Worm (Caenorhabditis elegans) whole organism, young adult: ENCODE results near the gene F59G1.8.

ENCODE experiments used
- B0336.3 ChIP-seq: fragments of 200-800 bp; sonication (Bioruptor generic); IDR thresholded peaks from 2 replicates; pipeline ENCODE4 v1.3.6; 2022; ENCODE audit warnings: missing genetic modification characterization, missing compliant biosample characterization
- C17E4.6 ChIP-seq: fragments of 200-800 bp; sonication (Bioruptor generic); IDR thresholded peaks from 2 replicates; pipeline ENCODE4 v1.3.6; 2022; ENCODE audit warnings: missing genetic modification reagents, missing genetic modification characterization, missing compliant biosample characterization
- F10E7.11 ChIP-seq: sonication (generic microtip); optimal IDR thresholded peaks from 2 replicates; lab custom pipeline; 2017; ENCODE audit warnings: mild to moderate bottlenecking, missing genetic modification characterization, moderate library complexity, missing compliant biosample characterization
- F22D6.2 ChIP-seq: sonication (generic microtip); optimal IDR thresholded peaks from 2 replicates; lab custom pipeline; 2016; ENCODE audit warnings: mild to moderate bottlenecking, missing genetic modification characterization, missing compliant biosample characterization
- F33H1.4 ChIP-seq: fragments of 200-800 bp; sonication (Bioruptor generic); IDR thresholded peaks from 2 replicates; pipeline ENCODE4 v1.3.6; 2022; ENCODE audit warnings: missing genetic modification reagents, missing genetic modification characterization, missing compliant biosample characterization
- F49E8.2 ChIP-seq: sonication (generic microtip); optimal IDR thresholded peaks from 3 replicates; lab custom pipeline; 2017; ENCODE audit warnings: missing genetic modification characterization, mild to moderate bottlenecking, missing compliant biosample characterization, antibody characterized with exemption, moderate library complexity; ENCODE audit not compliant: insufficient read depth
- F57A8.1 ChIP-seq: fragments of 200-800 bp; sonication (Bioruptor generic); optimal IDR thresholded peaks from 2 replicates; lab custom pipeline; 2018; ENCODE audit warnings: mild to moderate bottlenecking, missing genetic modification characterization, moderate library complexity, missing compliant biosample characterization
- K12H6.12 ChIP-seq: fragments of 200-800 bp; sonication (Bioruptor generic); optimal IDR thresholded peaks from 2 replicates; lab custom pipeline; 2018; ENCODE audit warnings: mild to moderate bottlenecking, missing genetic modification characterization, missing compliant biosample characterization
- T07F8.4 ChIP-seq: sonication (generic microtip); optimal IDR thresholded peaks from 2 replicates; lab custom pipeline; 2016; ENCODE audit warnings: mild to moderate bottlenecking, missing genetic modification characterization, moderate library complexity, missing compliant biosample characterization
- Y53G8AR.9 ChIP-seq: fragments of 200-800 bp; sonication (Bioruptor generic); conservative IDR thresholded peaks from 2 replicates; pipeline ENCODE4 v1.3.6; 2022; ENCODE audit warnings: missing genetic modification reagents, missing genetic modification characterization, missing compliant biosample characterization
- cebp-1 ChIP-seq, 2 experiments: fragments of 200-800 bp in 1 of 2; sonication (Bioruptor generic) in 1 of 2; sonication (generic microtip) in 1 of 2; IDR thresholded peaks in 1 of 2; optimal IDR thresholded peaks in 1 of 2; 2 replicates each; pipeline versions ENCODE4 v1.3.6 to Lab custom; 2017 to 2022; ENCODE audit warnings: missing compliant biosample characterization in 2 of 2, missing genetic modification characterization in 2 of 2, mild to moderate bottlenecking in 1 of 2, missing genetic modification reagents in 1 of 2, moderate library complexity in 1 of 2
- ceh-27 ChIP-seq: fragments of 200-800 bp; sonication (Bioruptor generic); optimal IDR thresholded peaks from 2 replicates; lab custom pipeline; 2018; ENCODE audit warnings: mild to moderate bottlenecking, missing genetic modification characterization, moderate library complexity, missing compliant biosample characterization
- chd-7 ChIP-seq: sonication (generic microtip); optimal IDR thresholded peaks from 2 replicates; lab custom pipeline; 2016; ENCODE audit warnings: mild to moderate bottlenecking, missing genetic modification characterization, moderate library complexity, missing compliant biosample characterization
- dox-1 ChIP-seq: fragments of 200-800 bp; sonication (Bioruptor generic); IDR thresholded peaks from 2 replicates; pipeline ENCODE4 v1.3.6; 2022; ENCODE audit warnings: missing genetic modification reagents, missing genetic modification characterization, missing compliant biosample characterization
- egrh-3 ChIP-seq: fragments of 200-800 bp; sonication (Bioruptor generic); IDR thresholded peaks from 2 replicates; pipeline ENCODE4 v1.3.6; 2022; ENCODE audit warnings: missing genetic modification reagents, missing genetic modification characterization, missing compliant biosample characterization
- hlh-12 ChIP-seq: sonication (generic microtip); optimal IDR thresholded peaks from 2 replicates; lab custom pipeline; 2016; ENCODE audit warnings: missing genetic modification characterization, missing compliant biosample characterization
- hlh-26 ChIP-seq: fragments of 200-800 bp; sonication (Bioruptor generic); conservative IDR thresholded peaks from 2 replicates; pipeline ENCODE4 v1.3.6; 2022; ENCODE audit warnings: missing genetic modification reagents, missing genetic modification characterization, missing compliant biosample characterization
- hsf-1 ChIP-seq: fragments of 200-800 bp; sonication (Bioruptor generic); IDR thresholded peaks from 2 replicates; pipeline ENCODE4 v1.3.6; 2022; ENCODE audit warnings: missing genetic modification reagents, missing genetic modification characterization, missing compliant biosample characterization
- lag-1 ChIP-seq: fragments of 200-800 bp; sonication (Bioruptor generic); IDR thresholded peaks from 2 replicates; pipeline ENCODE4 v1.3.6; 2022; ENCODE audit warnings: missing genetic modification reagents, missing genetic modification characterization, missing compliant biosample characterization
- lin-26 ChIP-seq: fragments of 200-800 bp; sonication (Bioruptor generic); IDR thresholded peaks from 2 replicates; pipeline ENCODE4 v1.3.6; 2022; ENCODE audit warnings: missing genetic modification reagents, missing genetic modification characterization, missing compliant biosample characterization
- lin-40 ChIP-seq: sonication (generic microtip); optimal IDR thresholded peaks from 2 replicates; lab custom pipeline; 2016; ENCODE audit warnings: missing genetic modification characterization, mild to moderate bottlenecking, missing compliant biosample characterization, missing genotype, missing genetic modification reagents
- madf-10 ChIP-seq: sonication (generic microtip); optimal IDR thresholded peaks from 2 replicates; lab custom pipeline; 2016; ENCODE audit warnings: mild to moderate bottlenecking, missing genetic modification characterization, missing compliant biosample characterization
- madf-3 ChIP-seq: fragments of 200-800 bp; sonication (Bioruptor generic); IDR thresholded peaks from 2 replicates; pipeline ENCODE4 v1.3.6; 2022; ENCODE audit warnings: missing genetic modification reagents, missing genetic modification characterization, missing compliant biosample characterization
- madf-6 ChIP-seq: fragments of 200-800 bp; sonication (Bioruptor generic); IDR thresholded peaks from 2 replicates; pipeline ENCODE4 v1.3.6; 2022; ENCODE audit warnings: missing genetic modification reagents, missing genetic modification characterization, missing compliant biosample characterization
- mel-28 ChIP-seq: sonication (generic microtip); optimal IDR thresholded peaks from 2 replicates; lab custom pipeline; 2016; ENCODE audit warnings: borderline replicate concordance, mild to moderate bottlenecking, missing genetic modification characterization, missing compliant biosample characterization
- mes-4 ChIP-seq: sonication (generic microtip); optimal IDR thresholded peaks from 2 replicates; lab custom pipeline; 2016; ENCODE audit warnings: missing genotype, missing genetic modification characterization, missing compliant biosample characterization
- nfyb-1 ChIP-seq: fragments of 200-800 bp; sonication (Bioruptor generic); IDR thresholded peaks from 2 replicates; pipeline ENCODE4 v1.3.6; 2022; ENCODE audit warnings: missing genetic modification reagents, missing genetic modification characterization, missing compliant biosample characterization
- nhr-120 ChIP-seq: fragments of 200-800 bp; sonication (Bioruptor generic); IDR thresholded peaks from 2 replicates; pipeline ENCODE4 v1.3.6; 2022; ENCODE audit warnings: missing genetic modification characterization, missing compliant biosample characterization
- nhr-90 ChIP-seq: sonication (generic microtip); optimal IDR thresholded peaks from 2 replicates; lab custom pipeline; 2016; ENCODE audit warnings: missing genotype, mild to moderate bottlenecking, missing genetic modification characterization, missing compliant biosample characterization
- rec-8 ChIP-seq, 2 experiments: sonication (generic microtip); optimal IDR thresholded peaks; 2 replicates each; lab custom pipeline; 2016; ENCODE audit warnings: mild to moderate bottlenecking in 2 of 2, missing genetic modification characterization in 2 of 2, missing genetic modification reagents in 2 of 2, missing genotype in 2 of 2, missing biosample characterization in 1 of 2, missing compliant biosample characterization in 1 of 2, moderate library complexity in 1 of 2
- repo-1 ChIP-seq: sonication (generic microtip); optimal IDR thresholded peaks from 2 replicates; lab custom pipeline; 2017; ENCODE audit warnings: mild to moderate bottlenecking, missing genetic modification characterization, missing compliant biosample characterization
- rpc-1 ChIP-seq, 2 experiments: fragments of 150-350 bp in 1 of 2; sonication (generic microtip) in 1 of 2; optimal IDR thresholded peaks; 2 replicates each; lab custom pipeline; 2014 to 2018; ENCODE audit warnings: missing biosample characterization in 1 of 2, missing genetic modification characterization in 1 of 2, missing genetic modification reagents in 1 of 2, missing genotype in 1 of 2
- sdz-38 ChIP-seq: sonication (generic microtip); optimal IDR thresholded peaks from 2 replicates; lab custom pipeline; 2016; ENCODE audit warnings: missing genotype, missing genetic modification characterization, missing compliant biosample characterization
- sea-2 ChIP-seq: fragments of 200-800 bp; sonication (Bioruptor generic); IDR thresholded peaks from 2 replicates; pipeline ENCODE4 v1.3.6; 2022; ENCODE audit warnings: missing genetic modification characterization, missing compliant biosample characterization
- snpc-1.1 ChIP-seq: sonication (generic microtip); optimal IDR thresholded peaks from 2 replicates; lab custom pipeline; 2017; ENCODE audit warnings: missing genetic modification characterization, mild to moderate bottlenecking, missing compliant biosample characterization, antibody characterized with exemption, moderate library complexity, missing genotype, missing genetic modification reagents; ENCODE audit not compliant: insufficient read depth
- snpc-3.4 ChIP-seq: sonication (generic microtip); optimal IDR thresholded peaks from 2 replicates; lab custom pipeline; 2017; ENCODE audit warnings: missing genetic modification characterization, mild to moderate bottlenecking, missing compliant biosample characterization, antibody characterized with exemption, moderate library complexity, missing genotype, missing genetic modification reagents
- somi-1 ChIP-seq: fragments of 200-800 bp; sonication (Bioruptor generic); optimal IDR thresholded peaks from 2 replicates; lab custom pipeline; 2018; ENCODE audit warnings: mild to moderate bottlenecking, missing genetic modification characterization, missing compliant biosample characterization
- sptf-2 ChIP-seq: fragments of 200-800 bp; sonication (Bioruptor generic); optimal IDR thresholded peaks from 2 replicates; lab custom pipeline; 2018; ENCODE audit warnings: mild to moderate bottlenecking, missing genetic modification characterization, missing compliant biosample characterization
- tbx-9 ChIP-seq: sonication (generic microtip); optimal IDR thresholded peaks from 2 replicates; lab custom pipeline; 2016; ENCODE audit warnings: borderline replicate concordance, missing genetic modification characterization, inconsistent platforms, missing compliant biosample characterization
- zfh-2 ChIP-seq: fragments of 200-800 bp; sonication (Bioruptor generic); conservative IDR thresholded peaks from 2 replicates; pipeline ENCODE4 v1.3.6; 2022; ENCODE audit warnings: missing genetic modification reagents, missing genetic modification characterization, missing compliant biosample characterization
- zim-3 ChIP-seq: sonication (generic microtip); optimal IDR thresholded peaks from 2 replicates; lab custom pipeline; 2017; ENCODE audit warnings: mild to moderate bottlenecking, missing genetic modification characterization, moderate library complexity, missing compliant biosample characterization
- ztf-22 ChIP-seq: fragments of 200-800 bp; sonication (Bioruptor generic); optimal IDR thresholded peaks from 2 replicates; lab custom pipeline; 2018; ENCODE audit warnings: mild to moderate bottlenecking, missing genetic modification characterization, moderate library complexity, missing compliant biosample characterization
- ztf-26 ChIP-seq: sonication (generic microtip); optimal IDR thresholded peaks from 2 replicates; lab custom pipeline; 2017; ENCODE audit warnings: missing genetic modification characterization, missing compliant biosample characterization

F59G1.8 gene

ce11 chrII:5921620-5922019 is 15.3 kb downstream of the F59G1.8 start, which contains the start of gene vrk-1:
vrk-1 (plus strand) TSS chrII:5921967.
- no peak for TF ChIP-seq B0336.3 (GFP tag; lab: Robert Waterston, UW)
- no peak for TF ChIP-seq tbx-9
- peak; percentile 35 for TF ChIP-seq madf-6

ce11 chrII:5928502-5928901 is 22.1 kb downstream of the F59G1.8 start, which contains the start of gene egl-44:
egl-44 (plus strand) TSS chrII:5928802.
- no peak for TF ChIP-seq repo-1 (tag; lab: Kevin White, UChicago)
- no peak for TF ChIP-seq somi-1 (GFP tag; lab: Kevin White, UChicago)
- TF ChIP-seq hsf-1 (GFP tag; lab: Robert Waterston, UW), result no peak
- no peak for TF ChIP-seq madf-3
- no peak for TF ChIP-seq rec-8 (tag; optimal IDR thresholded peaks at IDR 0.05; lab: Kevin White, UChicago)
- no peak for TF ChIP-seq ztf-22 (GFP tag; lab: Kevin White, UChicago)
- no peak for TF ChIP-seq K12H6.12
- TF ChIP-seq F33H1.4, result no peak
- TF ChIP-seq ceh-27, result no peak
- TF ChIP-seq F22D6.2 (tag; lab: Kevin White, UChicago), result no peak
- TF ChIP-seq rpc-1 (optimal IDR thresholded peaks at IDR 0.05; lab: Kevin White, UChicago), result no peak
- no peak for TF ChIP-seq rpc-1 (tag; optimal IDR thresholded peaks at IDR 0.05; lab: Kevin White, UChicago)
- no peak for TF ChIP-seq sea-2 (GFP tag; lab: Robert Waterston, UW)
- TF ChIP-seq T07F8.4 (tag; lab: Kevin White, UChicago), result no peak

- TF ChIP-seq Y53G8AR.9, result no peak
- TF ChIP-seq madf-10 (tag; lab: Kevin White, UChicago), result no peak
- no peak for TF ChIP-seq lag-1 (GFP tag; lab: Robert Waterston, UW)
- TF ChIP-seq nfyb-1 (GFP tag; lab: Robert Waterston, UW), result no peak
- no peak for TF ChIP-seq hlh-26
- no peak for TF ChIP-seq snpc-1.1
- TF ChIP-seq dox-1, result peak; percentile 63; the same call in 1 of the 2 replicates
- TF ChIP-seq zfh-2 (GFP tag; lab: Robert Waterston, UW), result no peak
- TF ChIP-seq lin-26, result no peak
- TF ChIP-seq egrh-3 (GFP tag; lab: Robert Waterston, UW), result no peak
- TF ChIP-seq lin-40 (tag; lab: Kevin White, UChicago), result no peak
- TF ChIP-seq ceh-27, result no peak
- no peak for TF ChIP-seq sdz-38
- no peak for TF ChIP-seq zim-3
- no peak for TF ChIP-seq nhr-120 (GFP tag; lab: Robert Waterston, UW)
- TF ChIP-seq cebp-1 (GFP tag; IDR thresholded peaks at IDR 0.05; lab: Robert Waterston, UW), result peak; percentile 66; the same call in 1 of the 2 replicates
- peak; percentile 71 for TF ChIP-seq cebp-1 (tag; optimal IDR thresholded peaks at IDR 0.05; lab: Kevin White, UChicago)
- TF ChIP-seq mel-28 (tag; lab: Kevin White, UChicago), result no peak
- no peak for TF ChIP-seq madf-6
- TF ChIP-seq hlh-12 (tag; lab: Kevin White, UChicago), result no peak
- TF ChIP-seq snpc-3.4, result no peak
- no peak for TF ChIP-seq ztf-26 (tag; lab: Kevin White, UChicago)
- TF ChIP-seq F49E8.2 (tag; lab: Kevin White, UChicago), result no peak
- no peak for TF ChIP-seq C17E4.6 (GFP tag; lab: Robert Waterston, UW)
- no peak for TF ChIP-seq B0336.3 (GFP tag; lab: Robert Waterston, UW)
- no peak for TF ChIP-seq sptf-2
- TF ChIP-seq tbx-9, result no peak
- no peak for TF ChIP-seq chd-7 (tag; lab: Kevin White, UChicago)
- no peak for TF ChIP-seq nhr-90 (tag; lab: Kevin White, UChicago)
- no peak for TF ChIP-seq F10E7.11
- TF ChIP-seq F57A8.1 (GFP tag; lab: Kevin White, UChicago), result no peak
- no peak for TF ChIP-seq mes-4 (tag; lab: Kevin White, UChicago)
Measured at ce11 chrII:5930095-5930653, 23.8 kb downstream of the F59G1.8 start.
